Worm (Caenorhabditis elegans) whole organism, L3 larva: ENCODE measurements around the gene C01G10.5.
A peak's percentile ranks its signal among the peaks of the same experiment; 100 is the strongest.

Source experiments
- R02D3.7 ChIP-seq: fragments of 150-350 bp; optimal IDR thresholded peaks from 2 replicates; lab custom pipeline; 2014; ENCODE audit warnings: missing biosample characterization, missing genetic modification characterization
- aly-2 ChIP-seq: fragments of 150-350 bp; optimal IDR thresholded peaks from 2 replicates; lab custom pipeline; 2014; ENCODE audit warnings: missing biosample characterization, missing genetic modification characterization
- ama-1 ChIP-seq: fragments of 150-350 bp; optimal IDR thresholded peaks from 2 replicates; lab custom pipeline; 2018
- ceh-16 ChIP-seq: sonication (generic microtip); optimal IDR thresholded peaks from 2 replicates; lab custom pipeline; 2017; ENCODE audit warnings: missing biosample characterization, missing genetic modification characterization
- ceh-28 ChIP-seq: fragments of 150-350 bp; optimal IDR thresholded peaks from 2 replicates; lab custom pipeline; 2014; ENCODE audit warnings: missing biosample characterization, missing genetic modification reagents, missing genetic modification characterization
- ceh-82 ChIP-seq: fragments of 150-350 bp; optimal IDR thresholded peaks from 2 replicates; lab custom pipeline; 2014; ENCODE audit warnings: missing biosample characterization, missing genetic modification characterization
- ceh-9 ChIP-seq: sonication (generic microtip); optimal IDR thresholded peaks from 2 replicates; lab custom pipeline; 2018; ENCODE audit warnings: missing biosample characterization, missing genetic modification characterization
- egl-27 ChIP-seq: sonication (generic microtip); optimal IDR thresholded peaks from 4 replicates; lab custom pipeline; 2017; ENCODE audit warnings: missing biosample characterization, missing genetic modification reagents, missing genetic modification characterization
- elt-1 ChIP-seq: fragments of 150-350 bp; optimal IDR thresholded peaks from 2 replicates; lab custom pipeline; 2014; ENCODE audit warnings: missing biosample characterization, missing genetic modification characterization
- elt-2 ChIP-seq: sonication (generic microtip); optimal IDR thresholded peaks from 2 replicates; lab custom pipeline; 2016; ENCODE audit warnings: missing genetic modification reagents, mild to moderate bottlenecking, missing genetic modification characterization, missing compliant biosample characterization
- elt-3 ChIP-seq, 3 experiments: fragments of 150-350 bp in 1 of 3; sonication (generic microtip) in 2 of 3; optimal IDR thresholded peaks; 2 replicates in 2 of 3; 4 replicates in 1 of 3; lab custom pipeline; 2014 to 2017; ENCODE audit warnings: missing biosample characterization in 3 of 3, missing genetic modification characterization in 3 of 3
- eor-1 ChIP-seq, 2 experiments: fragments of 150-350 bp; optimal IDR thresholded peaks; 2 replicates each; lab custom pipeline; 2014 to 2018; ENCODE audit warnings: missing biosample characterization in 2 of 2, missing genetic modification characterization in 2 of 2
- fkh-2 ChIP-seq: fragments of 150-350 bp; optimal IDR thresholded peaks from 2 replicates; lab custom pipeline; 2014; ENCODE audit warnings: missing biosample characterization, missing genetic modification reagents, missing genetic modification characterization
- fos-1 ChIP-seq: fragments of 150-350 bp; optimal IDR thresholded peaks from 2 replicates; lab custom pipeline; 2014; ENCODE audit warnings: missing biosample characterization, missing genetic modification characterization
- hmg-11 ChIP-seq: sonication (generic microtip); optimal IDR thresholded peaks from 2 replicates; lab custom pipeline; 2016; ENCODE audit warnings: missing genetic modification characterization, missing compliant biosample characterization
- jun-1 ChIP-seq: fragments of 150-350 bp; optimal IDR thresholded peaks from 2 replicates; lab custom pipeline; 2014; ENCODE audit warnings: missing biosample characterization, missing genetic modification reagents, missing genetic modification characterization
- lin-15B ChIP-seq: fragments of 150-350 bp; optimal IDR thresholded peaks from 2 replicates; lab custom pipeline; 2014; ENCODE audit warnings: missing biosample characterization, missing genetic modification characterization
- lin-39 ChIP-seq: fragments of 150-350 bp; optimal IDR thresholded peaks from 2 replicates; lab custom pipeline; 2018; ENCODE audit warnings: missing biosample characterization, missing genetic modification reagents, missing genetic modification characterization
- lsy-12 ChIP-seq: sonication (generic microtip); optimal IDR thresholded peaks from 2 replicates; lab custom pipeline; 2016; ENCODE audit warnings: mild to moderate bottlenecking, missing genetic modification characterization, missing compliant biosample characterization
- nfya-1 ChIP-seq: sonication (generic microtip); optimal IDR thresholded peaks from 2 replicates; lab custom pipeline; 2017; ENCODE audit warnings: missing genetic modification characterization, mild to moderate bottlenecking, missing compliant biosample characterization, antibody characterized with exemption, moderate library complexity; ENCODE audit not compliant: insufficient read depth
- nhr-11 ChIP-seq: fragments of 150-350 bp; optimal IDR thresholded peaks from 2 replicates; lab custom pipeline; 2014; ENCODE audit warnings: missing biosample characterization, missing genetic modification characterization
- nhr-12 ChIP-seq: fragments of 150-350 bp; optimal IDR thresholded peaks from 2 replicates; lab custom pipeline; 2014; ENCODE audit warnings: missing biosample characterization, missing genetic modification characterization
- nhr-23 ChIP-seq: fragments of 150-350 bp; optimal IDR thresholded peaks from 2 replicates; lab custom pipeline; 2014; ENCODE audit warnings: missing biosample characterization, missing genetic modification reagents, missing genetic modification characterization
- nhr-237 ChIP-seq: fragments of 150-350 bp; optimal IDR thresholded peaks from 2 replicates; lab custom pipeline; 2014; ENCODE audit warnings: missing biosample characterization, missing genetic modification characterization
- nhr-25 ChIP-seq: sonication (generic microtip); optimal IDR thresholded peaks from 2 replicates; lab custom pipeline; 2017; ENCODE audit warnings: missing biosample characterization, missing genetic modification characterization
- nhr-28 ChIP-seq: fragments of 150-350 bp; optimal IDR thresholded peaks from 2 replicates; lab custom pipeline; 2014; ENCODE audit warnings: missing biosample characterization, missing genetic modification characterization
- nhr-43 ChIP-seq: sonication (generic microtip); optimal IDR thresholded peaks from 2 replicates; lab custom pipeline; 2016; ENCODE audit warnings: mild to moderate bottlenecking, missing genetic modification characterization, missing compliant biosample characterization; ENCODE audit not compliant: poor library complexity, severe bottlenecking
- nhr-76 ChIP-seq: fragments of 150-350 bp; sonication (generic microtip); optimal IDR thresholded peaks from 5 replicates; lab custom pipeline; 2014; ENCODE audit warnings: missing biosample characterization, missing genetic modification characterization
- nhr-77 ChIP-seq: fragments of 150-350 bp; optimal IDR thresholded peaks from 2 replicates; lab custom pipeline; 2014; ENCODE audit warnings: missing biosample characterization, missing genetic modification characterization
- pha-4 ChIP-seq: fragments of 150-350 bp; optimal IDR thresholded peaks from 2 replicates; lab custom pipeline; 2014; ENCODE audit warnings: missing biosample characterization, missing genetic modification reagents, missing genetic modification characterization
- pqm-1 ChIP-seq: fragments of 150-350 bp; optimal IDR thresholded peaks from 2 replicates; lab custom pipeline; 2017; ENCODE audit warnings: missing biosample characterization, missing genetic modification characterization, inconsistent platforms
- sea-2 ChIP-seq: fragments of 150-350 bp; sonication (generic microtip); optimal IDR thresholded peaks from 4 replicates; lab custom pipeline; 2014; ENCODE audit warnings: missing biosample characterization, missing genetic modification reagents, missing genetic modification characterization
- snpc-4 ChIP-seq: fragments of 150-350 bp; optimal IDR thresholded peaks from 2 replicates; lab custom pipeline; 2014; ENCODE audit warnings: missing biosample characterization, missing genetic modification characterization
- tbx-2 ChIP-seq: sonication (generic microtip); optimal IDR thresholded peaks from 2 replicates; lab custom pipeline; 2016; ENCODE audit warnings: mild to moderate bottlenecking, missing genetic modification characterization, missing compliant biosample characterization
- unc-39 ChIP-seq: sonication (generic microtip); optimal IDR thresholded peaks from 4 replicates; lab custom pipeline; 2017; ENCODE audit warnings: missing biosample characterization, missing genetic modification characterization
- unc-62 ChIP-seq: fragments of 150-350 bp; sonication (generic microtip); optimal IDR thresholded peaks from 4 replicates; lab custom pipeline; 2014; ENCODE audit warnings: missing biosample characterization, missing genetic modification reagents, missing genetic modification characterization
- zag-1 ChIP-seq: fragments of 150-350 bp; optimal IDR thresholded peaks from 2 replicates; lab custom pipeline; 2014; ENCODE audit warnings: missing biosample characterization, missing genetic modification characterization
- ztf-11 ChIP-seq: fragments of 150-350 bp; optimal IDR thresholded peaks from 2 replicates; lab custom pipeline; 2014; ENCODE audit warnings: missing biosample characterization, missing genetic modification characterization

Gene C01G10.5

ce11 chrV:15057724-15058123, 31.6 kb downstream of the C01G10.5 start:
- TF ChIP-seq ztf-11: no peak
- no peak for TF ChIP-seq lin-15B (tag; lab: Kevin White, UChicago)
- no peak for TF ChIP-seq nhr-76 (tag; lab: Kevin White, UChicago)
- TF ChIP-seq elt-1: no peak
- no peak for TF ChIP-seq eor-1 (tag; optimal IDR thresholded peaks at IDR 0.05; lab: Kevin White, UChicago)
- TF ChIP-seq ceh-28 (tag; lab: Kevin White, UChicago): no peak
- no peak for TF ChIP-seq nhr-25 (tag; lab: Kevin White, UChicago)
- TF ChIP-seq ceh-16: no peak
- no peak for TF ChIP-seq fos-1 (tag; lab: Kevin White, UChicago)

- TF ChIP-seq egl-27 (tag; lab: Kevin White, UChicago): no peak
- TF ChIP-seq lin-15B (tag; lab: Kevin White, UChicago): no peak
- no peak for TF ChIP-seq nhr-237 (tag; lab: Kevin White, UChicago)
- TF ChIP-seq ceh-28 (tag; lab: Kevin White, UChicago): no peak
- no peak for TF ChIP-seq nfya-1 (tag; lab: Kevin White, UChicago)
- TF ChIP-seq elt-2: no peak
- no peak for TF ChIP-seq nhr-23 (tag; lab: Kevin White, UChicago)
- no peak for TF ChIP-seq nhr-12
- no peak for TF ChIP-seq ceh-16
- no peak for TF ChIP-seq elt-3 (tag; optimal IDR thresholded peaks at IDR 0.05; lab: Kevin White, UChicago)
- no peak for TF ChIP-seq elt-1
- no peak for TF ChIP-seq snpc-4
- no peak for TF ChIP-seq nhr-28 (tag; lab: Kevin White, UChicago)
- no peak for TF ChIP-seq lin-39 (tag; lab: Kevin White, UChicago)
- no peak for TF ChIP-seq eor-1 (tag; optimal IDR thresholded peaks at IDR 0.05; lab: Kevin White, UChicago)
- no peak for TF ChIP-seq pha-4 (tag; lab: Kevin White, UChicago)
Observed at ce11 chrV:15056346-15056839, 32.9 kb downstream of the C01G10.5 start.

- TF ChIP-seq pha-4 (tag; lab: Kevin White, UChicago) (no peak), fos-1 (tag; lab: Kevin White, UChicago) (no peak), ztf-11 (no peak), pqm-1 (no peak), nhr-237 (tag; lab: Kevin White, UChicago) (no peak), lin-15B (tag; lab: Kevin White, UChicago) (no peak), lsy-12 (tag; lab: Kevin White, UChicago) (no peak)
Observed at ce11 chrV:15055873-15056272, 33.5 kb downstream of the C01G10.5 start, which contains the start of gene C25D7.16. C25D7.16 (plus strand) TSS chrV:15056173.

- TF ChIP-seq R02D3.7 (tag; lab: Kevin White, UChicago) (no peak), nhr-11 (tag; lab: Kevin White, UChicago) (no peak), nhr-77 (no peak), jun-1 (no peak), nfya-1 (tag; lab: Kevin White, UChicago) (no peak), unc-39 (no peak), tbx-2 (tag; lab: Kevin White, UChicago) (no peak), ceh-9 (tag; lab: Kevin White, UChicago) (no peak), ama-1 (lab: Kevin White, UChicago) (no peak)
Observed at ce11 chrV:15054733-15055132, 34.6 kb downstream of the C01G10.5 start.

ce11 chrV:15052368-15052767, 37.0 kb downstream of the C01G10.5 start, which contains the start of the genes fbxa-82 and C25D7.5:
fbxa-82 (minus strand) TSS chrV:15052530.
C25D7.5 (plus strand) TSS chrV:15052650.
- peak; percentile 41 for TF ChIP-seq pqm-1
- TF ChIP-seq nhr-76 (tag; lab: Kevin White, UChicago): no peak
- peak; percentile 31 for TF ChIP-seq pha-4 (tag; lab: Kevin White, UChicago)
- TF ChIP-seq elt-2: peak; percentile 28

ce11 chrV:15051720-15052119, 37.6 kb downstream of the C01G10.5 start:
- TF ChIP-seq aly-2 (tag; lab: Kevin White, UChicago) (no peak), nhr-76 (tag; lab: Kevin White, UChicago) (no peak), hmg-11 (tag; lab: Kevin White, UChicago) (no peak), jun-1 (no peak), ceh-9 (tag; lab: Kevin White, UChicago) (no peak), lin-39 (tag; lab: Kevin White, UChicago) (no peak), zag-1 (no peak), lsy-12 (tag; lab: Kevin White, UChicago) (no peak), ceh-82 (tag; lab: Kevin White, UChicago) (no peak), nhr-23 (tag; lab: Kevin White, UChicago) (no peak), fkh-2 (tag; lab: Kevin White, UChicago) (no peak), nhr-28 (tag; lab: Kevin White, UChicago) (no peak), nhr-77 (no peak), nhr-25 (tag; lab: Kevin White, UChicago) (no peak), nhr-43 (tag; lab: Kevin White, UChicago) (no peak), ztf-11 (no peak), elt-3 (tag; optimal IDR thresholded peaks at IDR 0.05; lab: Kevin White, UChicago) (no peak), unc-62 (GFP tag; lab: Kevin White, UChicago) (no peak), sea-2 (no peak), elt-2 (no peak)
- TF ChIP-seq, all 47 proteins: peak for 0
